Fruit fly (Drosophila melanogaster) whole organism, wandering third instar larva: ENCODE results near the gene eater.

Experiments used
- GATAd ChIP-seq: sonication (Bioruptor generic); optimal IDR thresholded peaks from 2 replicates; lab custom pipeline; 2016; ENCODE audit warnings: missing biosample characterization, missing genetic modification characterization
- Mio ChIP-seq: sonication (Bioruptor generic); optimal IDR thresholded peaks from 2 replicates; lab custom pipeline; 2016; ENCODE audit warnings: missing biosample characterization, missing genetic modification characterization
- N ChIP-seq: fragments of >200 bp; optimal IDR thresholded peaks from 2 replicates; lab custom pipeline; 2018; ENCODE audit warnings: missing biosample characterization, missing external identifiers, missing genetic modification characterization
- Vsx2 ChIP-seq: fragments of 200-300, 225-300 bp; sonication (Bioruptor generic); optimal IDR thresholded peaks from 2 replicates; lab custom pipeline; 2018; ENCODE audit warnings: missing biosample characterization, missing genetic modification characterization; ENCODE audit not compliant: partially characterized antibody
- h ChIP-seq: fragments of 200-800 bp; sonication (Bioruptor generic); optimal IDR thresholded peaks from 3 replicates; lab custom pipeline; 2016; ENCODE audit warnings: missing biosample characterization, mild to moderate bottlenecking, missing genetic modification characterization
- pan ChIP-seq: fragments of >200 bp; optimal IDR thresholded peaks from 2 replicates; lab custom pipeline; 2017
- psq ChIP-seq: fragments of 200-800 bp; sonication (Bioruptor generic); optimal IDR thresholded peaks from 3 replicates; lab custom pipeline; 2017; ENCODE audit warnings: missing biosample characterization, mild to moderate bottlenecking, missing genetic modification characterization, moderate library complexity
- tai ChIP-seq: sonication (Bioruptor generic); optimal IDR thresholded peaks from 2 replicates; lab custom pipeline; 2016; ENCODE audit warnings: missing biosample characterization, missing genetic modification characterization

DNA sequence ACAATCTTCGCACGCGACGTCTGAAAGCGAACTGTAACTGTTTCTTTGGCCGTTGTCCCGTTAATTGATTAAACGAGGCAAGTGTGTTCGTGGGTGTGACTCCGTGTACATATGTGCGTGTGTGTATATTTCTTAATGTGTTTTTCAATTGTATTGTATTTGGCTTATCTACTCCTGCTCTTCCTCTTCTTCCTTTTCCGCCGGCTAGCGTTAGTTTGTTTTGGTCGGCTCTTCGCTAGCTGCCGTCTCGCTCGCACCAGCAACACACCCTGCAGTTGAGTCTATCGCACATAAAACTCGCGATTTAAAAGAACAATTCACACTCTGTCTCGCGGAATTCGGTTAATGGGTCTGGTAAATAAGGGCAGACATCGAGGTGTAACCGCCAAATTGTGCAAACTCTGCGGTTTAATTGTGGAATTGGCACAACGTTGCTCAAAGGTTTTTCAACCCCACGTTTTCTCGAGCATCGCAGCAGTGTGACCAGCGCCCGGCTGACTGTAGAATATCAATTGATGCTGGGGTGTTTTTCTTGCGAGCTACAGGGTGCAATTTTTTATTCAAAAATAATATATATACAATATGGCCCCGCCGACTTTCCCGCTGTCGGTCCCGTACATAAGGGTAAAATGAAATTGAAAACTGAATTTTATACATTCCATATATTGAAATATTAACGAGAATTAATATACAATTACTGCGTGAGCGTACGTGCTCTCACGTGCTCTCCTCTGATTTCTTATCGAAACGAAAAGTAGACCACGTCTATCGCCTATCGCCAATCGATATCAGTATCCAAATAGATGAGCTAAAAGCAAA lies 12.5 kb upstream of the eater start, which contains the start of the genes gb and CG5815:
- no peak for TF ChIP-seq N
- TF ChIP-seq pan = no peak
- TF ChIP-seq psq = peak; percentile 98
- no peak for TF ChIP-seq tai
- TF ChIP-seq Vsx2 (GFP tag; lab: Kevin White, UChicago) = no peak
- TF ChIP-seq h = peak; percentile 92
- TF ChIP-seq GATAd = peak; percentile 7
- TF ChIP-seq Mio (GFP tag; lab: Kevin White, UChicago) = peak; percentile 76
